Fruit fly (Drosophila melanogaster) whole organism, prepupa: ENCODE data around the gene Lst8.

Source experiments
- Lpt ChIP-seq: fragments of 200-800 bp; sonication (Bioruptor generic); optimal IDR thresholded peaks from 3 replicates; lab custom pipeline; 2016; ENCODE audit warnings: missing biosample characterization, missing genetic modification characterization
- Smox ChIP-seq: fragments of 200-800 bp; sonication (Bioruptor generic); optimal IDR thresholded peaks from 3 replicates; lab custom pipeline; 2016; ENCODE audit warnings: missing biosample characterization, missing genetic modification characterization
- salr ChIP-seq, 2 experiments: fragments of 200-800 bp; sonication (Bioruptor generic); optimal IDR thresholded peaks; 3 replicates each; lab custom pipeline; 2016 to 2018; ENCODE audit warnings: missing biosample characterization in 2 of 2, missing genetic modification characterization in 2 of 2, mild to moderate bottlenecking in 1 of 2

DNA sequence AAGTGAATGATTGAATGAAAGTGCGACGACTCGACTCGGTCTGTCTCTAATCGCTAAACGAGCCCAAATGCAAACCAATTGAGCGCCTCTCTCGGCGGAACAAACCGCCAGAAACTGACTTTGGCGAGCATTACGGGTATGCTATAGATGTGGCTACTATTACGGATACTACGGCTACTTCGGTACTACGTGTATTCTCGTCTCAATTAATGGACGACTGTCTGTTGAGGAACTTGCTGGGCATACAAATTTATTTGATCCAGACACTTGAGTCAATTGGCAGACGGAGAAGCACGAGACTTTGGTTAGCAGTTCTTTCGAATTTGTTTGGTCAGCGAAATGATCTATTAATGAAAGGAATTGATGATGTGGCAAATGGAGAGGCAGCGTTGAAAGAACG is 11.3 kb downstream of the Lst8 start:
- TF ChIP-seq Lpt, result no peak
- no peak for TF ChIP-seq Smox
- TF ChIP-seq salr (GFP tag; optimal IDR thresholded peaks at IDR 0.05; lab: Kevin White, UChicago), result no peak
